Worm (Caenorhabditis elegans): Measurements from ENCODE around the gene fbxb-30.

DNA sequence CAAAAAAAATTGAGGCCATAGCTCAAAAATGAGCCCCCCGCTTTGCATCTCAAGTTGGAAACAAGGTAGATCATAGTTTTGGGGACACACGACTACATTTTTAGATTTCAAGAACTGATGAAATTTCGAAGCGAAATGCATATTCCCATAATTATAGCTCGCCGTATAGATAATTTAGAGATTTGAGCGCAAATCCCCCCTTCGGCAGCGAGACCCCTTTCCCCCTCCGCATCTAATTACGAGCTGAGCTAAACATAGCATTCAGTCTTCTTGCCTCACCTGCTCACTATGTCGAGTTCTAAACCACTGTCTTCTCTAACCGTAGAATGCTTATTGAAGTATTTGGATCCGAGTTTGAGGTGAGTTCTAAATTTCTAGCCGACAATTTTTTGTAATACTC, 22.1 kb downstream of the fbxb-30 start, which contains the start of the genes fbxc-17 and fbxc-15:
- no peak for TF ChIP-seq ceh-28 (tag; optimal IDR thresholded peaks at IDR 0.05)
- TF ChIP-seq nhr-25 (tag; optimal IDR thresholded peaks at IDR 0.05; ENCODE audit: borderline replicate concordance, insufficient read depth), result no peak
- TF ChIP-seq hif-1 (tag; optimal IDR thresholded peaks at IDR 0.05), result no peak
- no peak for TF ChIP-seq mxl-2 (GFP tag; conservative IDR thresholded peaks at IDR 0.05)
